Fruit fly (Drosophila melanogaster) whole organism, prepupa: ENCODE data around the gene OXA1L.

ENCODE experiments used
- CG1621 ChIP-seq: fragments of 200-800 bp; sonication (Bioruptor generic); optimal IDR thresholded peaks from 3 replicates; lab custom pipeline; 2018; ENCODE audit warnings: missing biosample characterization, mild to moderate bottlenecking, missing genetic modification characterization
- CG16779 ChIP-seq: fragments of 200-800 bp; sonication (Bioruptor generic); optimal IDR thresholded peaks from 3 replicates; lab custom pipeline; 2017; ENCODE audit warnings: missing biosample characterization, mild to moderate bottlenecking, missing genetic modification characterization
- CG6854 ChIP-seq: fragments of 200-800 bp; sonication (Bioruptor generic); optimal IDR thresholded peaks from 2 replicates; lab custom pipeline; 2017; ENCODE audit warnings: missing biosample characterization, mild to moderate bottlenecking, missing genetic modification characterization
- Hr39 ChIP-seq: fragments of 200-800 bp; sonication (Bioruptor generic); optimal IDR thresholded peaks from 2 replicates; lab custom pipeline; 2016; ENCODE audit warnings: missing biosample characterization, missing genetic modification characterization
- OdsH ChIP-seq: fragments of 200-800 bp; sonication (Bioruptor generic); optimal IDR thresholded peaks from 3 replicates; lab custom pipeline; 2016; ENCODE audit warnings: missing biosample characterization, missing genetic modification characterization
- Sox102F ChIP-seq: fragments of 200-800 bp; sonication (Bioruptor generic); optimal IDR thresholded peaks from 2 replicates; lab custom pipeline; 2016; ENCODE audit warnings: missing biosample characterization, mild to moderate bottlenecking, missing genetic modification characterization
- achi ChIP-seq: fragments of 200-800 bp; sonication (Bioruptor generic); optimal IDR thresholded peaks from 3 replicates; lab custom pipeline; 2016; ENCODE audit warnings: missing biosample characterization, missing genetic modification characterization
- dac ChIP-seq: fragments of 200-800 bp; sonication (Bioruptor generic); optimal IDR thresholded peaks from 2 replicates; lab custom pipeline; 2017; ENCODE audit warnings: missing biosample characterization, mild to moderate bottlenecking, missing genetic modification characterization
- fd85E ChIP-seq: fragments of 200-800 bp; sonication (Bioruptor generic); optimal IDR thresholded peaks from 3 replicates; lab custom pipeline; 2016; ENCODE audit warnings: missing biosample characterization, missing genetic modification characterization
- net ChIP-seq: fragments of 200-800 bp; sonication (Bioruptor generic); optimal IDR thresholded peaks from 3 replicates; lab custom pipeline; 2016; ENCODE audit warnings: missing biosample characterization, missing genetic modification characterization
- spab ChIP-seq: fragments of 200-800 bp; sonication (Bioruptor generic); optimal IDR thresholded peaks from 2 replicates; lab custom pipeline; 2017; ENCODE audit warnings: missing biosample characterization, mild to moderate bottlenecking, missing genetic modification characterization, missing genetic modification reagents
- ss ChIP-seq, 2 experiments: fragments of 200-800 bp; sonication (Bioruptor generic); optimal IDR thresholded peaks; 2 replicates in 1 of 2; 3 replicates in 1 of 2; lab custom pipeline; 2017 to 2018; ENCODE audit warnings: mild to moderate bottlenecking in 2 of 2, missing biosample characterization in 2 of 2, missing genetic modification characterization in 2 of 2, moderate library complexity in 1 of 2

- TF ChIP-seq Sox102F (GFP tag; lab: Kevin White, UChicago) (no peak), CG6854 (GFP tag; lab: Kevin White, UChicago) (no peak), achi (GFP tag; lab: Kevin White, UChicago) (no peak), OdsH (GFP tag; lab: Kevin White, UChicago) (no peak), spab (no peak), CG16779 (tag; lab: Kevin White, UChicago) (no peak), net (GFP tag; lab: Kevin White, UChicago) (no peak), Hr39 (GFP tag; lab: Kevin White, UChicago) (no peak), dac (GFP tag; lab: Kevin White, UChicago) (no peak), ss (GFP tag; optimal IDR thresholded peaks at IDR 0.05; lab: Kevin White, UChicago) (no peak), fd85E (no peak), CG1621 (tag; lab: Kevin White, UChicago) (no peak)
Observed at dm6 chr3L:10886371-10886770, at the start of gene OXA1L.
